Fruit fly (Drosophila melanogaster) Kc167 (cell line): ENCODE results near the gene CG4570.

ENCODE experiments used
- Myc ChIP-seq: fragments of >200 bp; optimal IDR thresholded peaks from 2 replicates; lab custom pipeline; 2017; ENCODE audit warnings: missing external identifiers
- Sin3A ChIP-seq: fragments of >200 bp; optimal IDR thresholded peaks from 2 replicates; lab custom pipeline; 2018; ENCODE audit warnings: missing external identifiers
- h ChIP-seq: fragments of >200 bp; optimal IDR thresholded peaks from 3 replicates; lab custom pipeline; 2018; ENCODE audit warnings: missing external identifiers
- insv ChIP-seq: fragments of >200 bp; optimal IDR thresholded peaks from 3 replicates; lab custom pipeline; 2018; ENCODE audit warnings: missing external identifiers
- psq ChIP-seq: fragments of >200 bp; optimal IDR thresholded peaks from 2 replicates; lab custom pipeline; 2017; ENCODE audit warnings: missing external identifiers

DNA sequence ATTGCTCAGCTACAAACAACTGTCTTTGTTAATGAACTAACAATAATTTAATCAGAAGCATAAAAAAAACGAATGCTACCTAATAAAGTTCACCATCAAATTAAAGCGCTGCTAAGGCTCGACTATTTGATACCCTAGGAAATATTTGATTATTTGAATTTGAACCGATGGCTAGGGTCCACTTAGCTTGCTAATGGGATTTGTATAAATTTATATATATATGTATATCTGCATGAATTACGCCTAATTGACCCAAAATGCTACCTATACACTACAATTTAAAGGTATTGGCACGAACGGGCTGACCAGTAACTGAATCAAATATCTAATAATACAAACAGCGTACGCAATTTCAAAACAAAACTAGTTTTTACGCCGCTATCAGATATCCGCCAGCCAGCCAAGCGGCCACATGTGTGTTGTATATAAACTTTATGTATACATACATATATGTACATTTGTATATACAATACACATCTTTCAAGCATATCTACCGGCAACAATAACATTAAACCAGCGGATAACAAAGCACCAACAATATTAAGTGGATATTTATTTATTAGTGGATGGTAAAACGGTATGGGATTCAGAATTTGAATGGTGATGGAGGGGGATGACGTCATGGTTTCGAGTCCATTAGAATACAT, 27.5 kb downstream of the CG4570 start:
- TF ChIP-seq insv (lab: Kevin White, UChicago) (no peak), h (lab: Kevin White, UChicago) (no peak), Myc (no peak), psq (lab: Kevin White, UChicago) (no peak), Sin3A (lab: Kevin White, UChicago) (no peak)
